Worm (Caenorhabditis elegans) whole organism, midembryonic: ENCODE results near the gene lgc-28.
"Not testable (repeated sequence)": the region's sequence is repeated elsewhere in the genome, so short reads cannot be mapped to it uniquely, and the experiment has no call there.

Experiments used
- T22C8.4 ChIP-seq: fragments of 200-800 bp; sonication (Bioruptor generic); IDR thresholded peaks from 2 replicates; pipeline ENCODE4 v1.3.6; 2022; ENCODE audit warnings: missing genetic modification characterization, missing compliant biosample characterization
- cog-1 ChIP-seq: sonication (generic microtip); optimal IDR thresholded peaks from 2 replicates; lab custom pipeline; 2016; ENCODE audit warnings: missing genetic modification characterization, missing compliant biosample characterization
- flt-1 ChIP-seq: fragments of 200-800 bp; sonication (Bioruptor generic); IDR thresholded peaks from 2 replicates; pipeline ENCODE4 v1.3.6; 2022; ENCODE audit warnings: missing genetic modification characterization, missing compliant biosample characterization
- klf-2 ChIP-seq: fragments of 200-800 bp; sonication (Bioruptor generic); conservative IDR thresholded peaks from 2 replicates; pipeline ENCODE4 v1.3.6; 2022; ENCODE audit warnings: missing genetic modification reagents, missing genetic modification characterization, missing compliant biosample characterization
- med-1 ChIP-seq: sonication (generic microtip); optimal IDR thresholded peaks from 2 replicates; lab custom pipeline; 2017; ENCODE audit warnings: missing genetic modification characterization, mild to moderate bottlenecking, missing compliant biosample characterization, antibody characterized with exemption, missing genetic modification reagents; ENCODE audit not compliant: insufficient read depth
- ref-1 ChIP-seq: fragments of 200-800 bp; sonication (Bioruptor generic); conservative IDR thresholded peaks from 2 replicates; pipeline ENCODE4 v1.3.6; 2022; ENCODE audit warnings: missing genetic modification reagents, missing genetic modification characterization, missing compliant biosample characterization
- tab-1 ChIP-seq: fragments of 200-800 bp; sonication (Bioruptor generic); IDR thresholded peaks from 2 replicates; pipeline ENCODE4 v1.3.6; 2022; ENCODE audit warnings: missing genetic modification characterization, missing compliant biosample characterization
- ztf-23 ChIP-seq: fragments of 200-800 bp; sonication (Bioruptor generic); IDR thresholded peaks from 2 replicates; pipeline ENCODE4 v1.3.6; 2022; ENCODE audit warnings: missing genetic modification reagents, missing genetic modification characterization, missing compliant biosample characterization
- ztf-29 ChIP-seq: fragments of 200-800 bp; sonication (Bioruptor generic); IDR thresholded peaks from 2 replicates; pipeline ENCODE4 v1.3.6; 2022; ENCODE audit warnings: missing genetic modification reagents, missing genetic modification characterization, missing compliant biosample characterization

Gene lgc-28

DNA sequence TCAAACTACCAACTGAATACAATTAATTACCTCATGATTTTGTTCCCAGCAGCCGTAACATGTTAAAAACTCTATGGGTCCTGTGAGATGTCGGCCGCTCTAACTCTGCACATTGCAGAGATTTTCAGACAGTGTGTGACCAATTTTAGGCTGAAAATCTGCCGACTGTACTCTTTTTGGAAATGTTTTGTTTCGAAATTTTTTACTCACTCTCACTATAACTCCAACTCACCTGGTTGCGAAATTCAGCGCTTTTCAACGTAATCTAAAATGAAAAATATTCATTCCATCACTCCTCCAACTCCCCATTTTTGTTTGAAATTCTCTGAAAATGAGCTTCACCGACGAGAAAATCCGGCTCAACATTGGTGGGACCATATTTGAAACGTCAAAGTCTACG is 24.6 kb downstream of the lgc-28 start, which contains the start of the genes F22E5.13 and F22E5.6:
F22E5.13 (minus strand) TSS at position 101 of the 400 bp plus-strand sequence.
F22E5.6 (plus strand) TSS at position 297 of the 400 bp plus-strand sequence.
- TF ChIP-seq med-1 (GFP tag; lab: Kevin White, UChicago) (no peak), ztf-23 (GFP tag; lab: Robert Waterston, UW) (no peak), T22C8.4 (GFP tag; lab: Robert Waterston, UW) (no peak), tab-1 (GFP tag; lab: Robert Waterston, UW) (no peak), flt-1 (GFP tag; lab: Robert Waterston, UW) (no peak), klf-2 (GFP tag; lab: Robert Waterston, UW) (no peak), ztf-29 (no peak), cog-1 (tag; lab: Kevin White, UChicago) (no peak), ref-1 (GFP tag; lab: Robert Waterston, UW) (no peak)

DNA sequence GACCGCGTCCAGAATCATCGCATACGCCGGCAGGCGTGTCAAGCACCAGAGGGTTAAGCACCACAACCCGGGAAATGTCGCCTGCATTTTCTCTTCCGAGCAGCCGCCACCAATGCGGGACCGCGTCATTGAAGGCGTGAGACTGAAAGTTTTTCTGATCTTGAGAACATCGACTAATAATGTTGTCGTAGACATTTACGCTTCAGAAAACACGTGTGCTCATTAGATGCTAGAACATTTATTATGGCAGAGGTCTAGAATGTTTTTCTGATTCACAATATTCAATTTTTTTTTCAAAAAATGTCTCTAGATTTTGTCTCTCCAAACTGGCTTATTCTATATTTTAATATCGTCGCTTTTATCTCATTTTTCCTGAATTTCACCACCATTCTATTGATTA is 31.7 kb downstream of the lgc-28 start, which contains the start of gene sri-47:
sri-47 (plus strand) TSS at position 301 of the 400 bp plus-strand sequence.
- no peak for TF ChIP-seq cog-1 (tag; lab: Kevin White, UChicago)
- TF ChIP-seq ztf-29 = no peak
- TF ChIP-seq flt-1 (GFP tag; lab: Robert Waterston, UW) = no peak
- TF ChIP-seq klf-2 (GFP tag; lab: Robert Waterston, UW) = no peak
- no peak for TF ChIP-seq tab-1 (GFP tag; lab: Robert Waterston, UW)
- TF ChIP-seq ztf-23 (GFP tag; lab: Robert Waterston, UW) = no peak
- TF ChIP-seq ref-1 (GFP tag; lab: Robert Waterston, UW) = no peak
- no peak for TF ChIP-seq med-1 (GFP tag; lab: Kevin White, UChicago)
- no peak for TF ChIP-seq T22C8.4 (GFP tag; lab: Robert Waterston, UW)

DNA sequence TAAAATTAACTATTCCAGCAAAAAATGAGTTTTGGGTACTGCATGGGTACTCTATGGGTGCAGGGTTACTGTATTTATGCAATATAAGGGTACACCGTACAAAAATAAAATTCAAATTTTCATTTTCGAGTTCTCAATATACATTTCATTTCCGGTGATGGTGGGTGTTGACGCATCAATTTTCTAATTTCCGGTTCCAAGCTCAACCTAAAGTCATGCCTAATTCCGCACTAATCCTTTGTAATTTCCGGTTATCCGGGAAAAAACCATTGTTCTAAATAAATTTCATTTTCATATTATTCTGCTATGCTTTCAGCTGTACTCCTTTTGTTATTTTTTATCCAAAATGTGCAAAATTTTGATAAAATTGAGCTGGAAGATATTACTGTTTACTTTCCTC is 34.5 kb downstream of the lgc-28 start, which contains the start of gene gcy-21:
gcy-21 (plus strand) TSS at position 301 of the 400 bp plus-strand sequence.
- TF ChIP-seq tab-1 (GFP tag; lab: Robert Waterston, UW) = no peak
- no peak for TF ChIP-seq T22C8.4 (GFP tag; lab: Robert Waterston, UW)
- TF ChIP-seq ztf-23 (GFP tag; lab: Robert Waterston, UW) = no peak
- TF ChIP-seq klf-2 (GFP tag; lab: Robert Waterston, UW) = no peak
- TF ChIP-seq cog-1 (tag; lab: Kevin White, UChicago) = no peak
- no peak for TF ChIP-seq med-1 (GFP tag; lab: Kevin White, UChicago)
- TF ChIP-seq flt-1 (GFP tag; lab: Robert Waterston, UW) = no peak
- TF ChIP-seq ref-1 (GFP tag; lab: Robert Waterston, UW) = no peak
- no peak for TF ChIP-seq ztf-29

DNA sequence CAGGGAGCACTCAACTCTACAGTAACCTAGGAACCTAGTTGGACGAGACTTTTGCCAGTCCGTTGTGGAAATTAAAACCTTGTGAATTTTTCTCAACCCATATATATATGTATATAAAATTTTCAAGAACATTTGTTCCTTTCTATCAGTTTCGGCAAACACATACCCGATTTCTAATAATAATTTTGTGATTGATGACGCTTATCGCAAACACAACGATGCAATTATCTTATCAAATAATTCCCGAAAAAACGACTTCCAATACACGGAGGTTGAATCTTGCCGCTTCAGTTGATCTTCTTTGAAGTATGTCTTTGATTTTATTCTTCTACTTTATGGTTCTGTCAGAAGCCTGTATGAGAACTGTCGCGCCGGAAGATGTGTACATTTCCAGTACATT is 40.2 kb downstream of the lgc-28 start, which contains the start of gene F22E5.2:
F22E5.2 (plus strand) TSS at position 301 of the 400 bp plus-strand sequence.
- not testable (repeated sequence) for TF ChIP-seq flt-1 (GFP tag; lab: Robert Waterston, UW); cog-1 (tag; lab: Kevin White, UChicago); klf-2 (GFP tag; lab: Robert Waterston, UW)

DNA sequence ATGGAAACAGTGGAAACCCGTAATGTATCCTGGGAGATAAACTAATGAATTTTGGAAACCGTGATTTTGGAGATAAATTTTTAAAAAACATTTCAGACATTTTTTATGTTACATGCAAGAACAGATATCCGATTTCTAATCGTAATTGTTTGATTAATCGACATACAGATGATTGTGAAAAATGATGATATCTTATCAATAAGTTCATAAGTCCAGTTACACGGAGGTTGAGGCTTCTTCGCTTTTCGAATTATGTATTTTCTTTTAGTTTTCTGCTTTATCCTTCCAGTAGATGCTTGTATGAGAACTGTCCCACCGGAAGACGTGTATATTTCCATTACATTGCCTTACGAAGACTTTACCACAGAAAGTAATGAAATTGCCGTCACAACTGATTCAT is 40.7 kb downstream of the lgc-28 start, which contains the start of gene F22E5.22:
F22E5.22 (plus strand) TSS at position 301 of the 400 bp plus-strand sequence.
- TF ChIP-seq flt-1 (GFP tag; lab: Robert Waterston, UW) = no peak
- no peak for TF ChIP-seq med-1 (GFP tag; lab: Kevin White, UChicago)
- no peak for TF ChIP-seq klf-2 (GFP tag; lab: Robert Waterston, UW)
- TF ChIP-seq ztf-29 = no peak
- no peak for TF ChIP-seq ref-1 (GFP tag; lab: Robert Waterston, UW)

DNA sequence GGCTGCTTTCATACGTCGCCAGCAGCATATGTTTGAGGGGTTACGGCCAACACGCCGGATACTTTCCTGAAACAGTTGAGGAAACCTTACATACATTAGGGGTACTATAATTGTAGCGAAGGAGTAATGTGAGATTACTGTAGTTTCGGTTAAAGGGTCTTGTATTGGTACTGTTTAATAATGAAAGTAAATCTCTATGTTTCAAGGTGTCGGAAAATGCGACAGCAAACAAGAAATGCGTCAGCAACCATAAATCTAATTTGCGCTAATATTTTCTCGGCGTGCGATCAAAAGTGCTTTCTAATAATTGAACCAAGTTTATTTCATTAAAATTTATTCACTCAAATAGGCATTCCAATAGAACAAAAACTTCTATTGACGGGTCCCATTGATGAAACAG is 47.4 kb downstream of the lgc-28 start, which contains the start of gene sri-57:
sri-57 (minus strand) TSS at position 101 of the 400 bp plus-strand sequence.
- TF ChIP-seq T22C8.4 (GFP tag; lab: Robert Waterston, UW); flt-1 (GFP tag; lab: Robert Waterston, UW); med-1 (GFP tag; lab: Kevin White, UChicago): not testable (repeated sequence)

DNA sequence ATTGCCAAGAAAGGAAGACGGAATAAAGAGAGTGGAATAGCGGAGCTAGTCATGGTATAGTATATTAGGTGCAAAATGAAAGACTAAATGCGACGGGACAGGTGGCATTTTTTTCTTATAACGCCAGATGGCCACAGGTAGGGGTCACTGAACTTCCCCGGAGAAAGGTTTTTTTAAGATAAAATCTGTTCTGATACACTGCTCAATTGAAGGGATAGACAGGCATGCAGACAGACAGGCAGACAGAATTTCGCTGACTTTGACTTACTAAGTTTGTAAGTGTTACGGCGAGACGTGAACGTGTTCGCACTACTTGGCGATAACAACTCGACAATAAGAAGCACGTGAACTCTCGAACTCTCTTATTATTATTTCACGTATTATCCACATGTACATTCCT is 48.6 kb downstream of the lgc-28 start, which contains the start of the genes F22E5.20 and F22E5.1:
F22E5.20 (minus strand) TSS at position 101 of the 400 bp plus-strand sequence.
F22E5.1 (plus strand) TSS at position 242 of the 400 bp plus-strand sequence.
- TF ChIP-seq ztf-23 (GFP tag; lab: Robert Waterston, UW); cog-1 (tag; lab: Kevin White, UChicago); tab-1 (GFP tag; lab: Robert Waterston, UW): not testable (repeated sequence)
